Worm (Caenorhabditis elegans): Measurements from ENCODE around the gene ceh-16.

DNA sequence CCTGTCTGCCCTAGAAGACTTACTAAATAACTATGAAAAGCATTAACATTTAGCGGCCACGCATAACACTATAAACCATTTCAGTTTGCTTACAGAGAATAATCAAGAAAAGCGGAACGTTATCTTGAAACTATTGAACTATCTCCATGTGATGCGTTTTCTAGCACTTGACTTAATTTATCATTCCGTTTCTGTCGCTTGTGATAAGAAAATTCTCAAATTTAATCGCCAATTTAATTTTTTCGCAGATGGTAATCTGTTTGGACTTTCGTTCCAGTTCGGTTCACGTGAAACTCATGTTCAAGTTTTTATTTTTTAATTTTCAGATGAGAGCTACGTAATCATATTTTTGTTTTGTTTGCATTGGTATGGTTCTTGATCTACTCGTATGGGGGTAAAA is 34.4 kb downstream of the ceh-16 start:
- TF ChIP-seq him-1 (tag; optimal IDR thresholded peaks at IDR 0.05) (no peak), dao-5 (tag; optimal IDR thresholded peaks at IDR 0.05) (no peak), W03F9.2 (tag; optimal IDR thresholded peaks at IDR 0.05) (no peak)
